Fruit fly (Drosophila melanogaster) whole organism, prepupa: ENCODE results near the gene Tmc.

ENCODE experiments used
- CG16779 ChIP-seq: fragments of 200-800 bp; sonication (Bioruptor generic); optimal IDR thresholded peaks from 3 replicates; lab custom pipeline; 2017; ENCODE audit warnings: missing biosample characterization, mild to moderate bottlenecking, missing genetic modification characterization
- CG6792 ChIP-seq: fragments of 200-800 bp; sonication (Bioruptor generic); optimal IDR thresholded peaks from 3 replicates; lab custom pipeline; 2016; ENCODE audit warnings: missing biosample characterization, missing genetic modification characterization
- CG8319 ChIP-seq: fragments of 200-800 bp; sonication (Bioruptor generic); optimal IDR thresholded peaks from 3 replicates; lab custom pipeline; 2016; ENCODE audit warnings: missing biosample characterization, missing genetic modification characterization
- Hr4 ChIP-seq: fragments of 200-800 bp; sonication (Bioruptor generic); optimal IDR thresholded peaks from 3 replicates; lab custom pipeline; 2016; ENCODE audit warnings: missing biosample characterization, missing genetic modification characterization
- Met ChIP-seq: fragments of 200-800 bp; sonication (Bioruptor generic); optimal IDR thresholded peaks from 3 replicates; lab custom pipeline; 2016; ENCODE audit warnings: missing biosample characterization, missing genetic modification characterization
- OdsH ChIP-seq: fragments of 200-800 bp; sonication (Bioruptor generic); optimal IDR thresholded peaks from 3 replicates; lab custom pipeline; 2016; ENCODE audit warnings: missing biosample characterization, missing genetic modification characterization
- dac ChIP-seq: fragments of 200-800 bp; sonication (Bioruptor generic); optimal IDR thresholded peaks from 2 replicates; lab custom pipeline; 2017; ENCODE audit warnings: missing biosample characterization, mild to moderate bottlenecking, missing genetic modification characterization
- dsx ChIP-seq: fragments of 200-800 bp; optimal IDR thresholded peaks from 3 replicates; lab custom pipeline; 2019; ENCODE audit warnings: missing biosample characterization, mild to moderate bottlenecking, missing genetic modification characterization, moderate library complexity; ENCODE audit not compliant: poor library complexity, severe bottlenecking
- esn ChIP-seq: fragments of 200-800 bp; sonication (Bioruptor generic); optimal IDR thresholded peaks from 2 replicates; lab custom pipeline; 2016; ENCODE audit warnings: missing biosample characterization, mild to moderate bottlenecking, missing genetic modification characterization, moderate library complexity
- fd59A ChIP-seq: fragments of 200-800 bp; sonication (Bioruptor generic); optimal IDR thresholded peaks from 2 replicates; lab custom pipeline; 2017; ENCODE audit warnings: missing biosample characterization, mild to moderate bottlenecking, missing genetic modification characterization, missing genetic modification reagents
- svp ChIP-seq: fragments of 200-800 bp; sonication (Bioruptor generic); peaks from one replicate; lab custom pipeline; 2016; ENCODE audit warnings: missing biosample characterization, missing genetic modification characterization

DNA sequence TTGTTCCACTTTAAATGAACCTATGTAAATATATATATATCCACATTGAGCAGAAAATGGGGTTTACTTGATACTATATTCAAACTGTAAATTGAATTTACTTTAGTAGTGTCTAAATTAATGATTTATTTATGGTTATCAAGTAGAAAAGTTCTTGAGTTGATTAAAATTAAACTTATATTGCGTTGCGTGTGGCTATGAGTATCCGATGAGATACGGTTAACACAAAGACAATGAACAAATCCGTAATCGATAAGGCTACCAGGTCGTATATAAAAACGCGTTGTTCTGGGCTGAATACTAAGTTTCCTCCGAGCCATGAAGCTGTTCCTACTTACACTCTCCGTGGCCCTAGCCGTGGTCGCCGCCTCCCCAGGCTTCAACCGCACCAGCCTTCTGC is 41.4 kb downstream of the Tmc start, which contains the start of gene CG18179:
- TF ChIP-seq dac (no peak), Hr4 (GFP tag; lab: Kevin White, UChicago) (no peak), fd59A (GFP tag; lab: Kevin White, UChicago) (no peak), esn (GFP tag; lab: Kevin White, UChicago) (no peak), CG16779 (no peak), Met (GFP tag; lab: Kevin White, UChicago) (no peak), dsx (GFP tag; lab: Kevin White, UChicago) (no peak), OdsH (GFP tag; lab: Kevin White, UChicago) (no peak), CG6792 (GFP tag; lab: Kevin White, UChicago) (no peak), CG8319 (no peak), svp (GFP tag; lab: Kevin White, UChicago) (peak; percentile 16)
